Worm (Caenorhabditis elegans): Measurements from ENCODE around the gene str-18.

- TF ChIP-seq unc-62 (GFP tag; optimal IDR thresholded peaks at IDR 0.05) (no peak), T07F8.4 (tag; optimal IDR thresholded peaks at IDR 0.05) (no peak), lin-26 (GFP tag; IDR thresholded peaks at IDR 0.05) (no peak), D2030.7 (GFP tag; IDR thresholded peaks at IDR 0.05) (no peak)
These were observed 8.2 kb downstream of the str-18 start, which contains the start of gene T23D5.3 for ce11 chrV:15733568-15733967.
